Worm (Caenorhabditis elegans) whole organism, young adult: ENCODE results near the gene F14H3.4.

Source experiments
- C17E4.6 ChIP-seq: fragments of 200-800 bp; sonication (Bioruptor generic); IDR thresholded peaks from 2 replicates; pipeline ENCODE4 v1.3.6; 2022; ENCODE audit warnings: missing genetic modification reagents, missing genetic modification characterization, missing compliant biosample characterization
- F10E7.11 ChIP-seq: sonication (generic microtip); optimal IDR thresholded peaks from 2 replicates; lab custom pipeline; 2017; ENCODE audit warnings: mild to moderate bottlenecking, missing genetic modification characterization, moderate library complexity, missing compliant biosample characterization
- F49E8.2 ChIP-seq: sonication (generic microtip); optimal IDR thresholded peaks from 3 replicates; lab custom pipeline; 2017; ENCODE audit warnings: missing genetic modification characterization, mild to moderate bottlenecking, missing compliant biosample characterization, antibody characterized with exemption, moderate library complexity; ENCODE audit not compliant: insufficient read depth
- K11D2.4 ChIP-seq: fragments of 200-800 bp; sonication (Bioruptor generic); IDR thresholded peaks from 2 replicates; pipeline ENCODE4 v1.3.6; 2022; ENCODE audit warnings: missing genetic modification reagents, missing genetic modification characterization, missing compliant biosample characterization
- attf-5 ChIP-seq: fragments of 200-800 bp; sonication (Bioruptor generic); optimal IDR thresholded peaks from 2 replicates; lab custom pipeline; 2018; ENCODE audit warnings: mild to moderate bottlenecking, missing genetic modification characterization, missing compliant biosample characterization
- bed-1 ChIP-seq: fragments of 200-800 bp; sonication (Bioruptor generic); IDR thresholded peaks from 2 replicates; pipeline ENCODE4 v1.3.6; 2022; ENCODE audit warnings: missing genetic modification reagents, missing genetic modification characterization, missing compliant biosample characterization
- cebp-2 ChIP-seq: fragments of 200-800 bp; sonication (Bioruptor generic); IDR thresholded peaks from 2 replicates; pipeline ENCODE4 v1.3.6; 2022; ENCODE audit warnings: missing genetic modification characterization, missing compliant biosample characterization
- efl-1 ChIP-seq: fragments of 150-350 bp; optimal IDR thresholded peaks from 2 replicates; lab custom pipeline; 2014; ENCODE audit warnings: missing biosample characterization, missing genetic modification reagents, missing genetic modification characterization
- ekl-4 ChIP-seq: fragments of 200-800 bp; sonication (Bioruptor generic); IDR thresholded peaks from 2 replicates; pipeline ENCODE4 v1.3.6; 2022; ENCODE audit warnings: missing genetic modification reagents, missing genetic modification characterization, missing compliant biosample characterization
- ets-4 ChIP-seq: fragments of 200-800 bp; sonication (Bioruptor generic); optimal IDR thresholded peaks from 2 replicates; lab custom pipeline; 2018; ENCODE audit warnings: mild to moderate bottlenecking, missing genetic modification characterization, missing compliant biosample characterization
- him-1 ChIP-seq: sonication (generic microtip); optimal IDR thresholded peaks from 2 replicates; lab custom pipeline; 2016; ENCODE audit warnings: missing genotype, missing genetic modification reagents, missing genetic modification characterization, missing compliant biosample characterization
- hmg-20 ChIP-seq: fragments of 200-800 bp; sonication (Bioruptor generic); IDR thresholded peaks from 2 replicates; pipeline ENCODE4 v1.3.6; 2022; ENCODE audit warnings: missing genetic modification reagents, missing genetic modification characterization, missing compliant biosample characterization
- hsf-1 ChIP-seq: fragments of 200-800 bp; sonication (Bioruptor generic); IDR thresholded peaks from 2 replicates; pipeline ENCODE4 v1.3.6; 2022; ENCODE audit warnings: missing genetic modification reagents, missing genetic modification characterization, missing compliant biosample characterization
- lag-1 ChIP-seq: fragments of 200-800 bp; sonication (Bioruptor generic); IDR thresholded peaks from 2 replicates; pipeline ENCODE4 v1.3.6; 2022; ENCODE audit warnings: missing genetic modification reagents, missing genetic modification characterization, missing compliant biosample characterization
- lin-26 ChIP-seq: fragments of 200-800 bp; sonication (Bioruptor generic); IDR thresholded peaks from 2 replicates; pipeline ENCODE4 v1.3.6; 2022; ENCODE audit warnings: missing genetic modification reagents, missing genetic modification characterization, missing compliant biosample characterization
- lin-35 ChIP-seq, 3 experiments: fragments of 150-350 bp in 2 of 3; sonication (generic microtip) in 1 of 3; optimal IDR thresholded peaks; 2 replicates each; lab custom pipeline; 2014 to 2018; ENCODE audit warnings: missing biosample characterization in 3 of 3, missing genetic modification characterization in 3 of 3, missing genetic modification reagents in 3 of 3
- lsy-27 ChIP-seq: sonication (generic microtip); optimal IDR thresholded peaks from 2 replicates; lab custom pipeline; 2017; ENCODE audit warnings: missing genetic modification characterization, mild to moderate bottlenecking, missing compliant biosample characterization, antibody characterized with exemption, missing genotype, borderline replicate concordance; ENCODE audit not compliant: insufficient read depth
- madf-10 ChIP-seq: sonication (generic microtip); optimal IDR thresholded peaks from 2 replicates; lab custom pipeline; 2016; ENCODE audit warnings: mild to moderate bottlenecking, missing genetic modification characterization, missing compliant biosample characterization
- nfya-1 ChIP-seq: sonication (generic microtip); optimal IDR thresholded peaks from 2 replicates; lab custom pipeline; 2017; ENCODE audit warnings: antibody characterized with exemption, missing compliant biosample characterization, missing genetic modification characterization, borderline replicate concordance; ENCODE audit not compliant: insufficient read depth
- rpc-1 ChIP-seq, 2 experiments: fragments of 150-350 bp in 1 of 2; sonication (generic microtip) in 1 of 2; optimal IDR thresholded peaks; 2 replicates each; lab custom pipeline; 2014 to 2018; ENCODE audit warnings: missing biosample characterization in 1 of 2, missing genetic modification characterization in 1 of 2, missing genetic modification reagents in 1 of 2, missing genotype in 1 of 2
- unc-62 ChIP-seq: fragments of 150-350 bp; optimal IDR thresholded peaks from 2 replicates; lab custom pipeline; 2014; ENCODE audit warnings: missing biosample characterization, missing genetic modification reagents, missing genetic modification characterization
- ztf-25 ChIP-seq: fragments of 200-800 bp; sonication (Bioruptor generic); IDR thresholded peaks from 2 replicates; pipeline ENCODE4 v1.3.6; 2022; ENCODE audit warnings: missing genetic modification reagents, missing genetic modification characterization, missing compliant biosample characterization
- ztf-6 ChIP-seq: fragments of 200-800 bp; sonication (Bioruptor generic); IDR thresholded peaks from 2 replicates; pipeline ENCODE4 v1.3.6; 2022; ENCODE audit warnings: missing genetic modification reagents, missing genetic modification characterization, missing compliant biosample characterization

F14H3.4 gene

DNA sequence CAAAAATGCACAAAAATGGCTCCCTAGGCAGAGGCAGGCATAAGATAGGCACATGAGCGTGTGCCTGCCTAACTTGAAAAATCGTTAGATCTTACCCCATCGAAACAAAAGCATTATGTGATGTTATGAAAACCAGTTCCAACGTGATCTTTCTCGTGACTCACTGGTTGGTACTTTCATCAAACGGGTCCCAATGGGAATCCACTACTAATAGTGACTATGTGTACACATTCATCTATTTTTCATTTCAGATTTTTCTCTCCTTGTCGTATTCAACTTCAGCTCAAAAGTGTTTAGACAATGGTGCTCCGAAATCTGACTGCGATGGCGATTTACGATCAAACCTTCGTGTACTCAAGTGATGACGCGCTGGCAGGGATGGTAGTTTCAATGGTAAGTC lies 37.2 kb downstream of the F14H3.4 start, which contains the start of gene srx-43:
Gene srx-43 (plus strand): TSS at position 301 of the 400 bp plus-strand sequence.
- TF ChIP-seq attf-5 (GFP tag; lab: Kevin White, UChicago) (no peak), ztf-6 (GFP tag; lab: Robert Waterston, UW) (no peak), efl-1 (GFP tag; lab: Kevin White, UChicago) (no peak), F10E7.11 (tag; lab: Kevin White, UChicago) (no peak), rpc-1 (optimal IDR thresholded peaks at IDR 0.05; lab: Kevin White, UChicago) (no peak), rpc-1 (tag; optimal IDR thresholded peaks at IDR 0.05; lab: Kevin White, UChicago) (no peak), C17E4.6 (GFP tag; lab: Robert Waterston, UW) (no peak)
- TF ChIP-seq, all 124 proteins: peak for 0

- TF ChIP-seq hmg-20 (GFP tag; lab: Robert Waterston, UW) (no peak), hsf-1 (GFP tag; lab: Robert Waterston, UW) (no peak), lin-35 (GFP tag; optimal IDR thresholded peaks at IDR 0.05; lab: Kevin White, UChicago) (no peak), lsy-27 (tag; lab: Kevin White, UChicago) (no peak), F49E8.2 (tag; lab: Kevin White, UChicago) (no peak), unc-62 (GFP tag; lab: Kevin White, UChicago) (no peak), nfya-1 (no peak), lag-1 (no peak)
Observed at ce11 chrV:16016977-16017376, 37.9 kb downstream of the F14H3.4 start.

DNA sequence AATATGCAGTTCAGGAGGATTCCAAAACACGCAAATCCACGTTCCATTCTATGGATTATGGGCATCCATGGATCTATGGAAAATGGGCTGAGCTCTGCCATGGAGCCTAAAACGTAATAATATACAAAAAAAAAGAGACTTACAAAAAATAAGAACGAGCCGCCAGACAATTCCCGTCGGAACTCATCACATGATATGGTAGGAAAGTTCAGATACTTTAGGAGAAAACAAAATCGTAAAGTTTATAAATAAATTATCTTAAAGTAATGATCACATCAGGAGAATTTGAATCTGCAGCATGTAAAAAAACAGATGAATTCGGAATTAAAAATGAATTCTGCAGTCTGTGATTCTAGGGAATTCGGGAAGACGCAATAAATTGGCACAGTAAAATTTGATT lies 39.2 kb downstream of the F14H3.4 start, which contains the start of gene str-232:
Gene str-232 (minus strand): TSS at position 101 of the 400 bp plus-strand sequence.
- TF ChIP-seq ekl-4 (GFP tag; lab: Robert Waterston, UW) = no peak

- TF ChIP-seq lin-35 (GFP tag; optimal IDR thresholded peaks at IDR 0.05; lab: Kevin White, UChicago) = no peak
- no peak for TF ChIP-seq K11D2.4 (GFP tag; lab: Robert Waterston, UW)
- TF ChIP-seq madf-10 = no peak
Observed at ce11 chrV:16009564-16009963, 45.3 kb downstream of the F14H3.4 start, which contains the start of gene str-233. Gene str-233 (minus strand): TSS chrV:16009664.

DNA sequence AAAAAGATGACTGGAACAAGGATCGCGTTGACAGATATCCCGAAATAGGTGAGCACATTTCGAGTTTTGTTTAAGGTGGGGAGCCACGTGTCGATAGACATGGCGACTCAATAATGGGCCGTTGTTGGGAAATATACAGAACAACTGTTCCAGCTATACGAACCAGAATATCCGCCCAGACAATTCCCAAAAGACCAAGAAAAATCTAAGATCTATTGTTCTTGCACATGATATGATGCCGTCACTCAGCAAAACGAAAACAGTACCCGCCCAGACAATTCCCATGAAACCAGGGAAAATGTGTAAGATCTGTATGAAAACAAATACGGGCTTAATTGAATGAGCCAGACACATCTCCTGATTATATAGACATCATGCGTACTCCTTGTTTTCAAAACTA lies 47.4 kb downstream of the F14H3.4 start, which contains the start of gene str-231:
Gene str-231 (minus strand): TSS at position 101 of the 400 bp plus-strand sequence.
- no peak for TF ChIP-seq cebp-2 (GFP tag; lab: Robert Waterston, UW)
- no peak for TF ChIP-seq ztf-25 (GFP tag; lab: Robert Waterston, UW)
- no peak for TF ChIP-seq ets-4 (GFP tag; lab: Kevin White, UChicago)
- TF ChIP-seq ztf-6 (GFP tag; lab: Robert Waterston, UW) = no peak
- TF ChIP-seq bed-1 (GFP tag; lab: Robert Waterston, UW) = no peak
- TF ChIP-seq lin-26 = no peak
- TF ChIP-seq him-1 (tag; lab: Kevin White, UChicago) = no peak
